Worm (Caenorhabditis elegans): Measurements from ENCODE around the gene R06F6.12.

DNA sequence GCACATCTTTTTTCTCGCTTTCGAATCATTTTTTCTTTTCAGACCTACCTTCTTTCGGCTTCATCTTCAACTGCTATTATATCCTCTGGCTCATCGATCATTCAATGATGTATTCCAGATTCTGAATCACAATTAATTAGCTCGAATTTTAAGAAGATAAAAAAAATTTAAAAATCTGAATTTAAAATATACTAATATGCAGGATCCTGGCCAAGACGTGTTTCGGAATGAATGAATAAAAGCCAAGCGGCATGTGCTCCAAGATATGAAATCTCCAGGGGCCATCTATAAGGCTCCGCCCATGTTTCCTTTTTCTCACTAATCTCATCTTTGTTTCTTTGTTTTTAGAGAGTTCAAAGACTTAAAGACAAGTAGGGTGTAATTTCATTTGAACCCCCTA lies 45.9 kb downstream of the R06F6.12 start, which contains the start of gene mpz-1:
- TF ChIP-seq him-1 (tag; optimal IDR thresholded peaks at IDR 0.05): no peak
- no peak for TF ChIP-seq W03F9.2 (tag; optimal IDR thresholded peaks at IDR 0.05)

Measured in whole organism, L4/young adult.